Worm (Caenorhabditis elegans) whole organism, L3 larva: ENCODE results near the gene ttc-4.

Experiments used
- R02D3.7 ChIP-seq: fragments of 150-350 bp; optimal IDR thresholded peaks from 2 replicates; lab custom pipeline; 2014; ENCODE audit warnings: missing biosample characterization, missing genetic modification characterization
- ceh-16 ChIP-seq: sonication (generic microtip); optimal IDR thresholded peaks from 2 replicates; lab custom pipeline; 2017; ENCODE audit warnings: missing biosample characterization, missing genetic modification characterization
- ceh-82 ChIP-seq: fragments of 150-350 bp; optimal IDR thresholded peaks from 2 replicates; lab custom pipeline; 2014; ENCODE audit warnings: missing biosample characterization, missing genetic modification characterization
- daf-12 ChIP-seq: fragments of 150-350 bp; optimal IDR thresholded peaks from 2 replicates; lab custom pipeline; 2014; ENCODE audit warnings: missing biosample characterization, missing genetic modification reagents, missing genetic modification characterization
- egl-27 ChIP-seq: sonication (generic microtip); optimal IDR thresholded peaks from 4 replicates; lab custom pipeline; 2017; ENCODE audit warnings: missing biosample characterization, missing genetic modification reagents, missing genetic modification characterization
- egl-5 ChIP-seq: fragments of 150-350 bp; optimal IDR thresholded peaks from 2 replicates; lab custom pipeline; 2017; ENCODE audit warnings: missing biosample characterization, missing genetic modification reagents, missing genetic modification characterization, inconsistent platforms
- elt-1 ChIP-seq: fragments of 150-350 bp; optimal IDR thresholded peaks from 2 replicates; lab custom pipeline; 2014; ENCODE audit warnings: missing biosample characterization, missing genetic modification characterization
- elt-2 ChIP-seq: sonication (generic microtip); optimal IDR thresholded peaks from 2 replicates; lab custom pipeline; 2016; ENCODE audit warnings: missing genetic modification reagents, mild to moderate bottlenecking, missing genetic modification characterization, missing compliant biosample characterization
- elt-3 ChIP-seq, 3 experiments: fragments of 150-350 bp in 1 of 3; sonication (generic microtip) in 2 of 3; optimal IDR thresholded peaks; 2 replicates in 2 of 3; 4 replicates in 1 of 3; lab custom pipeline; 2014 to 2017; ENCODE audit warnings: missing biosample characterization in 3 of 3, missing genetic modification characterization in 3 of 3
- eor-1 ChIP-seq, 2 experiments: fragments of 150-350 bp; optimal IDR thresholded peaks; 2 replicates each; lab custom pipeline; 2014 to 2018; ENCODE audit warnings: missing biosample characterization in 2 of 2, missing genetic modification characterization in 2 of 2
- fkh-10 ChIP-seq: sonication (generic microtip); optimal IDR thresholded peaks from 2 replicates; lab custom pipeline; 2017; ENCODE audit warnings: missing biosample characterization, missing genetic modification reagents, missing genetic modification characterization
- fkh-2 ChIP-seq: fragments of 150-350 bp; optimal IDR thresholded peaks from 2 replicates; lab custom pipeline; 2014; ENCODE audit warnings: missing biosample characterization, missing genetic modification reagents, missing genetic modification characterization
- fos-1 ChIP-seq: fragments of 150-350 bp; optimal IDR thresholded peaks from 2 replicates; lab custom pipeline; 2014; ENCODE audit warnings: missing biosample characterization, missing genetic modification characterization
- jun-1 ChIP-seq: fragments of 150-350 bp; optimal IDR thresholded peaks from 2 replicates; lab custom pipeline; 2014; ENCODE audit warnings: missing biosample characterization, missing genetic modification reagents, missing genetic modification characterization
- lin-15B ChIP-seq: fragments of 150-350 bp; optimal IDR thresholded peaks from 2 replicates; lab custom pipeline; 2014; ENCODE audit warnings: missing biosample characterization, missing genetic modification characterization
- lsy-12 ChIP-seq: sonication (generic microtip); optimal IDR thresholded peaks from 2 replicates; lab custom pipeline; 2016; ENCODE audit warnings: mild to moderate bottlenecking, missing genetic modification characterization, missing compliant biosample characterization
- nfya-1 ChIP-seq: sonication (generic microtip); optimal IDR thresholded peaks from 2 replicates; lab custom pipeline; 2017; ENCODE audit warnings: missing genetic modification characterization, mild to moderate bottlenecking, missing compliant biosample characterization, antibody characterized with exemption, moderate library complexity; ENCODE audit not compliant: insufficient read depth
- nhr-11 ChIP-seq: fragments of 150-350 bp; optimal IDR thresholded peaks from 2 replicates; lab custom pipeline; 2014; ENCODE audit warnings: missing biosample characterization, missing genetic modification characterization
- nhr-12 ChIP-seq: fragments of 150-350 bp; optimal IDR thresholded peaks from 2 replicates; lab custom pipeline; 2014; ENCODE audit warnings: missing biosample characterization, missing genetic modification characterization
- nhr-237 ChIP-seq: fragments of 150-350 bp; optimal IDR thresholded peaks from 2 replicates; lab custom pipeline; 2014; ENCODE audit warnings: missing biosample characterization, missing genetic modification characterization
- nhr-28 ChIP-seq: fragments of 150-350 bp; optimal IDR thresholded peaks from 2 replicates; lab custom pipeline; 2014; ENCODE audit warnings: missing biosample characterization, missing genetic modification characterization
- nhr-43 ChIP-seq: sonication (generic microtip); optimal IDR thresholded peaks from 2 replicates; lab custom pipeline; 2016; ENCODE audit warnings: mild to moderate bottlenecking, missing genetic modification characterization, missing compliant biosample characterization; ENCODE audit not compliant: poor library complexity, severe bottlenecking
- nhr-67 ChIP-seq: fragments of 150-350 bp; optimal IDR thresholded peaks from 2 replicates; lab custom pipeline; 2014; ENCODE audit warnings: missing biosample characterization, missing genetic modification characterization
- nhr-76 ChIP-seq: fragments of 150-350 bp; sonication (generic microtip); optimal IDR thresholded peaks from 5 replicates; lab custom pipeline; 2014; ENCODE audit warnings: missing biosample characterization, missing genetic modification characterization
- nhr-77 ChIP-seq: fragments of 150-350 bp; optimal IDR thresholded peaks from 2 replicates; lab custom pipeline; 2014; ENCODE audit warnings: missing biosample characterization, missing genetic modification characterization
- pha-4 ChIP-seq: fragments of 150-350 bp; optimal IDR thresholded peaks from 2 replicates; lab custom pipeline; 2014; ENCODE audit warnings: missing biosample characterization, missing genetic modification reagents, missing genetic modification characterization
- pqm-1 ChIP-seq: fragments of 150-350 bp; optimal IDR thresholded peaks from 2 replicates; lab custom pipeline; 2017; ENCODE audit warnings: missing biosample characterization, missing genetic modification characterization, inconsistent platforms
- sea-2 ChIP-seq: fragments of 150-350 bp; sonication (generic microtip); optimal IDR thresholded peaks from 4 replicates; lab custom pipeline; 2014; ENCODE audit warnings: missing biosample characterization, missing genetic modification reagents, missing genetic modification characterization
- skn-1 ChIP-seq: fragments of 150-350 bp; optimal IDR thresholded peaks from 2 replicates; lab custom pipeline; 2014; ENCODE audit warnings: missing biosample characterization, missing genetic modification characterization
- snpc-4 ChIP-seq: fragments of 150-350 bp; optimal IDR thresholded peaks from 2 replicates; lab custom pipeline; 2014; ENCODE audit warnings: missing biosample characterization, missing genetic modification characterization
- tbx-2 ChIP-seq: sonication (generic microtip); optimal IDR thresholded peaks from 2 replicates; lab custom pipeline; 2016; ENCODE audit warnings: mild to moderate bottlenecking, missing genetic modification characterization, missing compliant biosample characterization
- unc-39 ChIP-seq: sonication (generic microtip); optimal IDR thresholded peaks from 4 replicates; lab custom pipeline; 2017; ENCODE audit warnings: missing biosample characterization, missing genetic modification characterization
- unc-62 ChIP-seq: fragments of 150-350 bp; sonication (generic microtip); optimal IDR thresholded peaks from 4 replicates; lab custom pipeline; 2014; ENCODE audit warnings: missing biosample characterization, missing genetic modification reagents, missing genetic modification characterization
- ztf-11 ChIP-seq: fragments of 150-350 bp; optimal IDR thresholded peaks from 2 replicates; lab custom pipeline; 2014; ENCODE audit warnings: missing biosample characterization, missing genetic modification characterization

ttc-4 gene

ce11 chrII:5544764-5545163 lies 49.8 kb upstream of the ttc-4 start, which contains the start of gene ins-13:
TSS of gene ins-13 (minus strand) at chrII:5544864.
- TF ChIP-seq fos-1 (tag; lab: Kevin White, UChicago): no peak
- no peak for TF ChIP-seq egl-5
- TF ChIP-seq nhr-67 (tag; lab: Kevin White, UChicago): no peak
- no peak for TF ChIP-seq unc-62 (GFP tag; lab: Kevin White, UChicago)
- no peak for TF ChIP-seq nfya-1 (tag; lab: Kevin White, UChicago)
- no peak for TF ChIP-seq ceh-16
- no peak for TF ChIP-seq eor-1 (tag; optimal IDR thresholded peaks at IDR 0.05; lab: Kevin White, UChicago)
- no peak for TF ChIP-seq snpc-4 (tag; lab: Kevin White, UChicago)
- TF ChIP-seq R02D3.7: no peak
- no peak for TF ChIP-seq nhr-43 (tag; lab: Kevin White, UChicago)
- no peak for TF ChIP-seq tbx-2
- TF ChIP-seq ztf-11 (tag; lab: Kevin White, UChicago): no peak

- TF ChIP-seq pha-4 (tag; lab: Kevin White, UChicago): no peak
- no peak for TF ChIP-seq pqm-1 (tag; lab: Kevin White, UChicago)
- peak; percentile 18 for TF ChIP-seq nhr-43 (tag; lab: Kevin White, UChicago)
- TF ChIP-seq lin-15B (tag; lab: Kevin White, UChicago): no peak
- peak; percentile 35 for TF ChIP-seq nfya-1 (tag; lab: Kevin White, UChicago)
Observed at ce11 chrII:5547442-5547894, 47.0 kb upstream of the ttc-4 start, which contains the start of gene acdh-2. TSS of gene acdh-2 (minus strand) at chrII:5547492.

ce11 chrII:5549746-5550145 lies 44.8 kb upstream of the ttc-4 start, which contains the start of gene C17C3.6:
TSS of gene C17C3.6 (plus strand) at chrII:5550046.
- TF ChIP-seq elt-3 (tag; optimal IDR thresholded peaks at IDR 0.05; lab: Kevin White, UChicago): no peak
- TF ChIP-seq tbx-2: no peak
- TF ChIP-seq lin-15B (tag; lab: Kevin White, UChicago): no peak
- no peak for TF ChIP-seq pha-4 (tag; lab: Kevin White, UChicago)
- no peak for TF ChIP-seq fkh-2 (tag; lab: Kevin White, UChicago)
- TF ChIP-seq fos-1 (tag; lab: Kevin White, UChicago): no peak
- no peak for TF ChIP-seq egl-27 (tag; lab: Kevin White, UChicago)
- TF ChIP-seq unc-62 (GFP tag; lab: Kevin White, UChicago): no peak
- no peak for TF ChIP-seq elt-1 (tag; lab: Kevin White, UChicago)
- no peak for TF ChIP-seq lsy-12 (tag; lab: Kevin White, UChicago)
- no peak for TF ChIP-seq ceh-82 (tag; lab: Kevin White, UChicago)
- TF ChIP-seq daf-12 (tag; lab: Kevin White, UChicago): no peak
- TF ChIP-seq snpc-4 (tag; lab: Kevin White, UChicago): no peak
- no peak for TF ChIP-seq eor-1 (tag; optimal IDR thresholded peaks at IDR 0.05; lab: Kevin White, UChicago)
- no peak for TF ChIP-seq fkh-10 (GFP tag; lab: Kevin White, UChicago)
- no peak for TF ChIP-seq ceh-16
- no peak for TF ChIP-seq unc-39 (tag; lab: Kevin White, UChicago)
- TF ChIP-seq jun-1 (tag; lab: Kevin White, UChicago): no peak
- no peak for TF ChIP-seq nhr-77 (tag; lab: Kevin White, UChicago)

- no peak for TF ChIP-seq nhr-237 (tag; lab: Kevin White, UChicago)
- no peak for TF ChIP-seq fkh-2 (tag; lab: Kevin White, UChicago)
- no peak for TF ChIP-seq sea-2 (GFP tag; lab: Kevin White, UChicago)
- TF ChIP-seq pha-4 (tag; lab: Kevin White, UChicago): no peak
- TF ChIP-seq nhr-12 (tag; lab: Kevin White, UChicago): no peak
- no peak for TF ChIP-seq pqm-1 (tag; lab: Kevin White, UChicago)
- TF ChIP-seq nhr-76 (tag; lab: Kevin White, UChicago): no peak
- no peak for TF ChIP-seq nhr-11 (tag; lab: Kevin White, UChicago)
- no peak for TF ChIP-seq fos-1 (tag; lab: Kevin White, UChicago)
Observed at ce11 chrII:5551517-5551916, 43.0 kb upstream of the ttc-4 start, which contains the start of gene C17C3.5. TSS of gene C17C3.5 (plus strand) at chrII:5551817.

ce11 chrII:5553531-5553930 lies 41.0 kb upstream of the ttc-4 start:
- TF ChIP-seq nhr-28: no peak
- no peak for TF ChIP-seq jun-1 (tag; lab: Kevin White, UChicago)
- peak; percentile 67 for TF ChIP-seq pha-4 (tag; lab: Kevin White, UChicago)
- TF ChIP-seq tbx-2: no peak
- TF ChIP-seq pqm-1 (tag; lab: Kevin White, UChicago): peak; percentile 95
- no peak for TF ChIP-seq skn-1 (tag; lab: Kevin White, UChicago)
- peak; percentile 92 for TF ChIP-seq elt-2 (tag; lab: Kevin White, UChicago)
